Worm (Caenorhabditis elegans): Measurements from ENCODE around the gene C09G9.8.

The C09G9.8 gene

ce11 chrIV:8881181-8881580 lies at the start of gene C09G9.8:
Gene C09G9.8, plus strand, starts transcription at chrIV:8881481.
- TF ChIP-seq flh-1 (GFP tag; optimal IDR thresholded peaks at IDR 0.05) (no peak), nhr-12 (tag; optimal IDR thresholded peaks at IDR 0.05) (no peak), unc-39 (tag; optimal IDR thresholded peaks at IDR 0.05) (no peak), hlh-1 (tag; optimal IDR thresholded peaks at IDR 0.05) (no peak), lin-13 (tag; optimal IDR thresholded peaks at IDR 0.05) (no peak), drap-1 (GFP tag; optimal IDR thresholded peaks at IDR 0.05) (no peak), mab-5 (tag; optimal IDR thresholded peaks at IDR 0.05) (no peak), elt-1 (tag; optimal IDR thresholded peaks at IDR 0.05; ENCODE audit: borderline replicate concordance, insufficient read depth) (no peak), ceh-43 (GFP tag; optimal IDR thresholded peaks at IDR 0.05) (no peak), cnd-1 (tag; optimal IDR thresholded peaks at IDR 0.05) (no peak)

DNA sequence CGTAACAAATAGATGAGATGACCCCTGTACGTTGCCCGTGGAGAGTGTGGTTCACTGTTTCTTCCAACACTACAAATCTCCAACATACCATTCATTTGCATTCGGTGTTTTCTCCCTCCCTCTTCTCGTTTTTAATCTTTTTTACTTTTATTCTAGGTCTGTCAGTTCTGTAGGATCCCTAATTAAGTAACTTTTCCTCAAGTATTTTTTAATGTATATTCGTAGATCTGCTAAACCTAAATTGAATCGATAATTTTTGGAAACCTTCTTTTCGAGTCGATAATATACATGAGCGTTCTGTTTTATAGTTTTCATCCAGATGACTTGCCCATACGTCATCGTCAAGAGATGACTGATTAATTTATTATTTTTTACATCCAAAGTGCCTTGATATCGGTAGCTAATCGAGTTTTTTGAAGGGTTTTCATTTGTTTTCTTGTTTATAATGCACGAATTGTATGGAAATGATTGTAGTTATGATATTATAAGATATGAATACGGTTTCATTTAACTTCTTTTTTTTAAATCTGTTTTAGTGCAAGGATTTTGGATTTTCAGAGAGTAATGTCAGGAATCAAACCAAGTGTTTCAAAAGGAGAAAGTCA lies 41.0 kb upstream of the C09G9.8 start, which contains the start of the genes T28C6.11 and T11B7.1:
TSS of gene T28C6.11 (minus strand) at position 101 of the 605 bp plus-strand sequence.
TSS of gene T11B7.1 (plus strand) at position 555 of the 605 bp plus-strand sequence.
- TF ChIP-seq M03D4.4 (tag; optimal IDR thresholded peaks at IDR 0.05) (no peak), nhr-237 (tag; optimal IDR thresholded peaks at IDR 0.05) (no peak), nhr-12 (tag; optimal IDR thresholded peaks at IDR 0.05) (no peak), mab-5 (tag; optimal IDR thresholded peaks at IDR 0.05) (no peak), snpc-4 (tag; optimal IDR thresholded peaks at IDR 0.05) (no peak), lin-13 (tag; optimal IDR thresholded peaks at IDR 0.05) (no peak), nhr-28 (tag; optimal IDR thresholded peaks at IDR 0.05) (no peak), mls-2 (tag; optimal IDR thresholded peaks at IDR 0.05) (no peak), hlh-1 (tag; optimal IDR thresholded peaks at IDR 0.05) (no peak), nhr-2 (tag; optimal IDR thresholded peaks at IDR 0.05) (no peak), bed-3 (GFP tag; optimal IDR thresholded peaks at IDR 0.05) (no peak), drap-1 (GFP tag; optimal IDR thresholded peaks at IDR 0.05) (no peak), zip-8 (tag; optimal IDR thresholded peaks at IDR 0.05) (no peak), unc-120 (tag; optimal IDR thresholded peaks at IDR 0.05; ENCODE audit: poor library complexity, severe bottlenecking) (no peak)

- TF ChIP-seq M03D4.4 (tag; optimal IDR thresholded peaks at IDR 0.05) = no peak
- TF ChIP-seq nhr-237 (tag; optimal IDR thresholded peaks at IDR 0.05) = no peak
- no peak for TF ChIP-seq elt-1 (tag; optimal IDR thresholded peaks at IDR 0.05; ENCODE audit: borderline replicate concordance, insufficient read depth)
- no peak for TF ChIP-seq lsy-2 (tag; optimal IDR thresholded peaks at IDR 0.05)
- no peak for TF ChIP-seq ceh-39 (tag; optimal IDR thresholded peaks at IDR 0.05)
- TF ChIP-seq flh-1 (GFP tag; optimal IDR thresholded peaks at IDR 0.05) = no peak
- TF ChIP-seq ham-2 (GFP tag; optimal IDR thresholded peaks at IDR 0.05) = no peak
- TF ChIP-seq pha-4 (tag; optimal IDR thresholded peaks at IDR 0.05) = no peak
- TF ChIP-seq ceh-83 (GFP tag; optimal IDR thresholded peaks at IDR 0.05) = no peak
- TF ChIP-seq sptf-1 (tag; optimal IDR thresholded peaks at IDR 0.05) = no peak
- TF ChIP-seq lin-13 (tag; optimal IDR thresholded peaks at IDR 0.05) = no peak
Measured at ce11 chrIV:8844457-8844856, 36.8 kb upstream of the C09G9.8 start, which contains the start of gene T11B7.2. Gene T11B7.2, minus strand, starts transcription at chrIV:8844557.

DNA sequence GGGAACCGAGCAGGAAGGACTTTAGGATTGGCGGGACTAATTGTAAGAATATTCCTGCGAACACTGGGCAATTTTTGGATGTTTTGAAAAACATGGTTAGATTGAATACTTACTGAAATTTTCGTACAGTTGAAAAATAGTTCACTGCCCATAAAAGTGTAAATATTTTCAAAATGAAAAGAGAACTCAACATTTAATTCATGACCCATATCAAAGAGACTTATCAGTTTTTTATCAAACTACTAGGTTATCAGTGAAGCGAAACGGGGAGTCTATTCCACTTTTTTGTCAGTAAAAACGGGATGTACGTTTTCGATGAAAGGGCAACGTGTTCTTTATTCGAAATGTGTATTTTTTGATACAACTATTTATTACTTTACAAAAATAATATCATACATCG lies 35.4 kb upstream of the C09G9.8 start:
- TF ChIP-seq nhr-28 (tag; optimal IDR thresholded peaks at IDR 0.05) = no peak
- TF ChIP-seq lin-32 (GFP tag; optimal IDR thresholded peaks at IDR 0.05) = no peak
- TF ChIP-seq ceh-39 (tag; optimal IDR thresholded peaks at IDR 0.05) = no peak

- TF ChIP-seq lin-32 (GFP tag; optimal IDR thresholded peaks at IDR 0.05) (no peak), tbx-8 (GFP tag; optimal IDR thresholded peaks at IDR 0.05) (no peak), flh-1 (GFP tag; optimal IDR thresholded peaks at IDR 0.05) (no peak), ztf-11 (tag; optimal IDR thresholded peaks at IDR 0.05) (no peak), bed-3 (GFP tag; optimal IDR thresholded peaks at IDR 0.05) (no peak), sptf-1 (tag; optimal IDR thresholded peaks at IDR 0.05) (no peak)
Measured at ce11 chrIV:8847918-8848317, 33.4 kb upstream of the C09G9.8 start, which contains the start of gene col-118. Gene col-118, plus strand, starts transcription at chrIV:8848218.

- no peak for TF ChIP-seq lsy-2 (tag; optimal IDR thresholded peaks at IDR 0.05)
- no peak for TF ChIP-seq zip-8 (tag; optimal IDR thresholded peaks at IDR 0.05)
- TF ChIP-seq mab-5 (tag; optimal IDR thresholded peaks at IDR 0.05) = no peak
- no peak for TF ChIP-seq nhr-12 (tag; optimal IDR thresholded peaks at IDR 0.05)
- no peak for TF ChIP-seq ceh-43 (GFP tag; optimal IDR thresholded peaks at IDR 0.05)
- no peak for TF ChIP-seq blmp-1 (tag; optimal IDR thresholded peaks at IDR 0.05)
- TF ChIP-seq drap-1 (GFP tag; optimal IDR thresholded peaks at IDR 0.05) = no peak
- no peak for TF ChIP-seq ceh-39 (tag; optimal IDR thresholded peaks at IDR 0.05)
- TF ChIP-seq mep-1 (tag; optimal IDR thresholded peaks at IDR 0.05) = no peak
Measured at ce11 chrIV:8848983-8849382, 32.3 kb upstream of the C09G9.8 start.

Data from whole organism, mixed stage, embryonic.